Worm (Caenorhabditis elegans): ENCODE data around the gene cbp-1.

cbp-1 gene

DNA sequence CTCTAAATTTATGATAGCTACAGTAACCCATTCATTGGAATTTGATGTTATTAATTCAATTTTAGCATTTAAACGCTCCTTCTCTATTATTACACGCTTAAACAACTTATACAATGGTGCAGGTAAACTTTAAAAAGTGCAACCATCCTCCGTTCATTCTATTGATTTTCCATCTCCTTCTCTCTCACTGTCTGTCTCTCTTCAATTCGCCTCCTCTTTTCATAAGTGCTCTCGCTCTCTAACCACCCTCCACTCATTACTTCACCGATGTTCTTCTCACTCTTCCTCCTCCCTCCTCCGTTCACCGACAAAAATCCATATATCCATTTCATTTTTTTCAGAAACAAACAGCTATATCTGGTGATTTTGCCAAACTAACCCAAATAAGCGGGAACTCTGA, at the start of gene cbp-1:
Gene cbp-1 (plus strand): TSS at position 335 of the 400 bp plus-strand sequence.
- no peak for TF ChIP-seq unc-62 (GFP tag; optimal IDR thresholded peaks at IDR 0.05)

DNA sequence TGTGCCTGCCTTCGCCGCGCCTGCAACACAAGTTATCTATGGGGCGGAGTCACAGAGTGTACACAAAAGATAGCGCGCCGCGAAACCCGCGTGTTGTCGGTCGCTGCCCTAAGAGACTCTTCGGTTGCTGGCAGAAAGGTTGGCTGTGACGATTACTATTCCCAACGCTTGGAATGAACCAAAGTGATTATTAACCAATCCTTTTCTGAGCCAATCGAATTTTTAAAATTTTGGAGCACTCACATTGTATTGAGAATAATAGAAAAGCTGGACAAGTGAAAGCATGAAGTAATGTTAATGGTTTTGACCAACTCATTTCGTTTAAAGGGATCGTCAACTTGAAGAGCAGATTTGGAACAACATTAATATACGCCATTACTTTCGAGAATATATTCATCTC, 49.1 kb upstream of the cbp-1 start:
- no peak for TF ChIP-seq unc-62 (GFP tag; optimal IDR thresholded peaks at IDR 0.05)

DNA sequence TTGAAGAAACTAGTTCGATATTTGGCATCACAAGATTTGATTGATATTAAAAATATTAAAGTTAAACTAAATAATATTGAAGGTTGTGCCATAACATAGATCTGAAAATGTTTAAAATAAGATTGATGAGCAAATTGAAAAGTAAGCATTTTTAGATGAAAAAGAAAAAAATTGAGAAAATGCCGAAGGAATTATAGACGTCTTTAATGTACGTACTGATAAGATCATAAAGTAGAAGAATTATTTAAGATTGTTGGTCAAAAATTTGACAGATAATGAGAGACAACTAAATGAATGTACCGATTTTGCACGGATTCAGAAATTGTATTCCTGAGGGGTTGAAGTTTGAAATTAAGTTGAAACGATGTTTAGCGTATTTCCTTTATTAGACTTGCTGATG, 46.1 kb upstream of the cbp-1 start, which contains the start of gene ncx-7:
Gene ncx-7 (minus strand): TSS at position 101 of the 400 bp plus-strand sequence.
- no peak for TF ChIP-seq unc-62 (GFP tag; optimal IDR thresholded peaks at IDR 0.05)

DNA sequence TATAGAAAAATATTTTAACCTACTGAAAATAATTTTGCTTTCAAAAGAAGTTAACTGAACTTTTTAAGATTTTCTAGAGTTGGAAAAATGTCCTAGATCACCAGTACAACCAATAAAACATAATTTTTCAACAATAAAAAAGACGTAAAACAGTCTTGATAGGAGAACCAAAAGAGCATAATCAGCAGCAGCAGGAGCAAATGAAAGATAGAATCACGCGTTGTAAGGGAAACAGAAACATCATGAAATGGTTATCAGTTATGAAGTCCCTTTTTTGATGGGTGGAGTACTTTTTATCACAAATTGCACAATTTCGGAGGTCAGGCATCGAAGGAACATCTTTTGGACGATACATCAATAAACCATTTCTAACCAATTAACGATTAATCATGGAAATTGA, 44.3 kb upstream of the cbp-1 start:
- TF ChIP-seq unc-62 (GFP tag; optimal IDR thresholded peaks at IDR 0.05) = no peak

DNA sequence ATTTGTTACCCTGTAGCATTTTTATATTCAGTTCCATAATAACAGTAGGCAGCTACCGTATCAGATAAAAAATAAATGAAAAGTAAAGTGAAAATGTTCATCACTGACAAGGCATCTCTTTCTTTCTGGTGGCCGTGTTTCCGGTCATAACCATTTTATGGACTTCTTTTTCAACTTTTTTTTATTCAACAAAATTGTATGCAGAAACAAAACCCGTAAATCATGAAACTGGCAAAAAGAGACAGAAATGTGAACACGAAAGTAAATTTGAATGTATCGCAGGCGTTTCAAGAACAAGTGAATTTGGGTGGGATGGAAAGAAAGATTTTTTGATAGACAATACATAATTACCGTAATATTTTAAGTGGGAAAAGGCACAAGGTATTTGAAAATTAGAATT, 41.2 kb upstream of the cbp-1 start, which contains the start of gene clec-162:
Gene clec-162 (minus strand): TSS at position 101 of the 400 bp plus-strand sequence.
- TF ChIP-seq unc-62 (GFP tag; optimal IDR thresholded peaks at IDR 0.05) = no peak

DNA sequence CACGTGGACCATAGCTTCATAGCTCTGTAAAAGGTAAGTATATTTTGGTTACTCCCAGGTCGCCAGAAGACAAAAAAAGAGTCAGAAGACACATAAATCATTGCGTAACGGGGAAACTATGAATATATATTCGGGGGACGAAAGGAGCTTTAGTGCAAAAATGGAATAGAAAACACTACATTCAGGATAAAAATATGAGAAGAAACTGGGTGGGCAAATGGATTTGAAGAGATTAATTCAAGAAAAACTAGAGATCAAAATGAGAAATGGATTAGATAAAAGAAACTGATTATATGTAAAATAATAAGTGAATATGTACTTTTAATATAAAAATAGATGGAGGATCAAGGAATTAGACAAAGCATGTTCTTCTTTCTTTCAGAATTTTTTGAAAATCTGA, 38.9 kb upstream of the cbp-1 start, which contains the start of gene C07A9.12:
Gene C07A9.12 (minus strand): TSS at position 101 of the 400 bp plus-strand sequence.
- no peak for TF ChIP-seq unc-62 (GFP tag; optimal IDR thresholded peaks at IDR 0.05)

DNA sequence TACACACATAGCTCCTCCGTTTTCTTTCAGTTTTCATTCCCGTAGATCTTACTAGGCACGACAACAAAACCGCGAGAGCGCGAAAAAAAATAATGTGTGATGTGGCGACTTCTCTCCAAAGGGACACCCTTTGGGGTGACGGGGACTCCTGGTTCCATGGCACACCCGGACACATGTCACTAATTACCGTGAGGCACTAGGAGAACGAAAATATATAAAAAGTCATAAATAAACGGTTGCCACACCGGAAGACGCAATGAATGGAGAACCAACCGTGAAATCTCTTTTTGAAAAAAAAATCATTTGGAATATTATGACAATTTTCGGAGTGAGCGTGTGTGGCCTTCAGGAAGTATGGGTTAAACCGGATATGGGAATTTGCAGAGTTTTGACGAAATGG, 35.9 kb upstream of the cbp-1 start:
- no peak for TF ChIP-seq unc-62 (GFP tag; optimal IDR thresholded peaks at IDR 0.05)

DNA sequence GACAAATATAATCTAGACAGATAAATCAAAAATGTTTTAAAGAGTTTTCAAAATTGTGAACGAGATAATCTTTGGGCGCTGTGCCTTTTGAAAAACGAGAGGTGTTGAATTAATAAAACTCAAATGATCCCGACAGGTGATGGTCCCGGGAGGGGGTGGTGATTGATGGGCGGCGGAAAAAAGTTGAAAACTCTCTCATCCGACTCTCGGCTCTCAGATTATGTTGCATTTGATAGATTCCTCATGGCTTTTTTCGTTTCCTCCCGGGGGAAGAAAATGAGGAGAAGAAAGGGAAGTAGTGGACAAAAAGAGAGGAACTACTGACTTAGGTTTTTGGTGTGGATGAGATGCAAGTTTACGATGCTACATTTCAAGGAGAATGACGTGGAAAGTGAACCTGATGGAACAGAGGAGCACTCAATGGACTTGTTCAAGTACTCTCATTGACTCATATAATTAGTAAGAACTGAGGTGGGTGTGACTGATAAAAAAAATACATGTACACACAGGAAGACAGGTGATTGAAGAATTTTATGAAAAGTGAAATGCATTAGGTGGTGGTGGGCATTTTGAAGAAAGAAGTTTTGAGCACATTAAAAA, 34.9 kb upstream of the cbp-1 start:
- TF ChIP-seq unc-62 (GFP tag; optimal IDR thresholded peaks at IDR 0.05) = no peak

DNA sequence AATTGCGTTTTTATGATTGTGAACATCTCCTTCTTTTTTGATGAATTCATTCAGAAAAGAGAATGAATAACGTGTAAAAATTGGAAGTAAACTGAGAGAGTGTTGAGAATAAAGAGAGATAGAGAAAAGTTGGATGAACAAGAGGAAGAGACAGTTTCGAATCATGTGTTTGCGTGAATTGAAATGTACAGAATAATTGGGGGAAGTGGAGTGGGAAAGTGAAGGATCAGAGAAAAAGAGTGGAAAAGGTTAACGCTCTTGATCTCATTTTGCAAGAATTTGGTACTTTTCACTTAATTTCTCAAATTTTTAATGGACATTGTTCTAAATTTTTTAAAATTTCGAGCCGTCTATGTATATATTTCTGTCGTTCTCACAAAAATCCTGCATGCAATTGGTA, 33.0 kb upstream of the cbp-1 start:
- TF ChIP-seq unc-62 (GFP tag; optimal IDR thresholded peaks at IDR 0.05) = no peak

DNA sequence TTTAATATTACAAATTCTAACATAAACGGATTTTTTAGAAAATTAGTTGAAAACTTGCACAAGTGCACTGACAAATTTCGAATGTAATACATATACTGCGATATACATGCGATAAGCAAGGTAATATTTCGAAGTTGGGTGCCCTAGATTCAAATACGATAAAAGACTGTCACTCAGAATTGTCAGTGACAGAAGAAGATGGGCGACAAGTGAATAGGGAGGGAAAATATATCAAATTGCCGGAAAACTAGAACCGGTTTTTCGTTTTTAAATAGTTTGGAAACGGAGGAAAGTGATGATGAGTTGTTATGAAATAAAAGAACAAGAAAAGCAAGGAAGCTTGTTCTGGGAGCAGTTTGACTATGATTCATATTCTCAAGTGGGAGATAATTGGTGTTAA, 32.3 kb upstream of the cbp-1 start:
- no peak for TF ChIP-seq unc-62 (GFP tag; optimal IDR thresholded peaks at IDR 0.05)

DNA sequence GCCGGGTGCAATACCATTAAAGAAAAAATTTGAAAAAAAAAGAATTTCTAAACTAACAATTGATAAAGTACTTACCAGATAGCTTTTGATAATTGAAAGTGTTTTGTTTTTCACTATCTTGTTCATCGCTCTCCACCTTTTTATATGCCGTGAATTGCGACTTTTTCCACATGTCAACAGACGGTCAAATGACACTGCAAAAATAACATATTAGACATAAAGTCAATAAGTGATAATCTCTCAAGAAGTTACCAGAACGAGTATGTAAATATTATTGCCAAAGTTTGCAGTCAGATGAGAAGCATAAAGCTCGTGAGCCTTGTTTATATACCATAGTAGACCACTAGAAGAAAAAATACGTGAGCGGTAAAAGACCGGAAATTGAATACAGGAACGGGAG, 30.5 kb upstream of the cbp-1 start, which contains the start of gene dao-6:
Gene dao-6 (minus strand): TSS at position 345 of the 400 bp plus-strand sequence.
- no peak for TF ChIP-seq unc-62 (GFP tag; optimal IDR thresholded peaks at IDR 0.05)

DNA sequence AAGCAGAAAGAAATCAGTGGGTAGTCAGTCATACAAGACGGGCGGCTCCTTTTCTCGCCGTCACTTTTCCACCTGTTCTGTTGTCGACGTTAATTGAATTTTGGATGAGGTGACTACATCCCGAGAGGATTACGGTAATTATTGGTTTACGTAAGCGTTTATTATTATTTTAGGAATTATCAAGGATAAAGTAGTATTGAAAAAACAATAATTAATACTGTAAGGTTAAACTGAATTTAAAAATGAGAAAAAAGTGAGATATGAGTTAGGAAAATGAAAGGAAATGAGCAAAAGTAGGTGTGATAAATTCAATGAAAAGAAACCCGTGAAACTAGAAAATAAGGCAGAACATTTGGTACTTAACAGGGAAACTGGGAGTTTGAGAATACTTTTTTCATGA, 27.4 kb upstream of the cbp-1 start, which contains the start of gene hlh-4:
Gene hlh-4 (minus strand): TSS at position 101 of the 400 bp plus-strand sequence.
- TF ChIP-seq unc-62 (GFP tag; optimal IDR thresholded peaks at IDR 0.05) = no peak

DNA sequence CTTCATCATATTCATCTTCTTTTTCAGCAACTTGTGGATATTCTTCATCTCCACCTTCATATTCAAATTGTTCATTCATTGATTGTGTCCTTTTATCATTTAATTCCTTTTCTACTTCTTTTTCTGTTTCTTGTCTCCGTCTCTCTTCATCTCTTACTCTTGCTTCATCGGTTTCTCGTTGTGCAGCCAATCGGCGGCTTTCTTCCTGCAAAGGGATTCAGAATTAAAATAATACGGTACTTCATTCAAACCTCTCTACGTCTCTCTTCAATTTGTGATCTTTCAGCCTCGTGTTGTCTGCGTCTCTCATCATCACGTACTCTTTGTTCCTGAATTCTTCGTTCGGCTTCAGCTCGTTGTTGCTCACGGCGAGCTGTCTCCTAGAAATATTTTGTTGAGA, 25.6 kb upstream of the cbp-1 start:
- TF ChIP-seq unc-62 (GFP tag; optimal IDR thresholded peaks at IDR 0.05) = no peak

DNA sequence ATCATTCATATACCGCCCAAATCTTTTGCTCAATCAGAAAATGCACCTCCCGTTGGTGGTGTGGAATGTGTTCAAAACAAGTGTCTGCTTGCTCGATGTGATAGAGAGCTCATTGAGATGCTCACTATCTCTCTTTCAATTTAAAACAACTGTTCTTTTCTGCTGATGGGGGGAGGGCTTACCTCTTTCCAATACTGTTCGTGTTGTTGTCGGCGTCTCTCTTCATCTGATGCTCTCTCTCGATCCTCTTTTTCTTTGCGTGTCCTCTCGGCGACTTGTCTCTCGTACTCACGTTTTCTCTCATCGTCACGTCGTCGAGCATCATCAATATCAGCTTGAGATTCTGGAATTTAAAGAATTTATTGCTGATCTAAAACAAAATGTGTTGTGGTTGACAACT, 24.3 kb upstream of the cbp-1 start:
- no peak for TF ChIP-seq unc-62 (GFP tag; optimal IDR thresholded peaks at IDR 0.05)

DNA sequence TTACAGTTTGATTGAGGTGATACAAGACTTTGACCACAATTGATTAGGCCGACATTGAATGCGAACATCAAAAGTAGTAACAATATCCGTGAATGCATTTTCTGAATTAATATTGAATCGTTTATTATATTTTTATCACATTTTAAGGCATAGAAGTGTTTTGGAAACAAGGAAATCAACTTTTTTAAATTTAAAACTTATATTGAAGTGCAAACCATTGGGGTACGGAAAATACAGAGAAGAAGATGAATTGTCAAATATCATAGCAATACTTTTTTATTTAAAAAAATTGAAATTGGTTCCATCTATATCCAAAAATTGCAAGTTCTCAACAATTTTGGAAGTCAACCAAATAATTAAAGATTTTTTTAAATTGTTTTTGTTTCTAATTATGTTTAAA, 23.1 kb upstream of the cbp-1 start, which contains the start of gene T05G5.1:
Gene T05G5.1 (minus strand): TSS at position 101 of the 400 bp plus-strand sequence.
- TF ChIP-seq unc-62 (GFP tag; optimal IDR thresholded peaks at IDR 0.05) = no peak

DNA sequence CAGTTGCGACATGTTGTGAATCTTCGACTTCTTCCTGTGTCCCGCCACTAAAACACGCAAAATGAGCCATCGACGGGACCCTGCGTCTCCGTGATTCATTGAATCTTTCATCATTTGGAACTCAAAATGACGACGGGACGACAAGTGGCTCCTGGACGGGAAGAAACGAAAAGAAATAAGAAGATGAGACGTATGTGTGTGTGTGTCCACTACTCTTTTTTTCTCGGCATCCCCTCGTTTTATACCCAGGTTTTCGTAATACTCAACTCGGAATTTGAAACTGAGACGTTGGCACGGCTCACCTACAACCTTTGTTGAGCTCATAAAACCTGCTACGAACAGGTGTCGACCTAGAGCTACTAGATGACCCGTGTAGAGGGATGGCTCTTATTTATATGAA, 21.8 kb upstream of the cbp-1 start:
- TF ChIP-seq unc-62 (GFP tag; optimal IDR thresholded peaks at IDR 0.05) = no peak

DNA sequence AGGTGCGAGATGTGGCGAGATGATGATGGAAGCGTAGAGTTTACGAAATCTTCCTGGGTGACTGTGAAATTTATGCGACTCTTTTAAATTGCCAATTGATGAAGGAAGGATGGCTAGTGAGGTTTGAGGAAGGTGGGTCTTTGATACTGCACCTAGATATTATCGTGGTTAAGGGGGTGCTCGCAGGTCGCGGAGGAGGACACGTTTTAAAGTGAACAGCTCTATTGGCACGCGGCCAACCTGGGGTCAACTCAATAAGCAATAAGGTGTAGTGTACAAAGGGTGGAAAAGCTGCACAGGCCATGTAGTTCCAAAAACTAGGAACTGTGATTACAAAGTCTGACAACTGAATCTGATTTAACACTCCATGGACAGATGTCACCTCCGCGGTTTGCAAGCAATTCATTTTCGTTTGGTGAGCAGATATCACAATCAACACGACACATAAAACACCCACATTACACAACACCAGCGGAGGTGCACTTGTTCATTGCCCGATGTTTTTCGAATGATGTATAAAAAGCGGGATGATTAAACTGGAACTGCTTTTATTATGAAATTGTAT, 20.9 kb upstream of the cbp-1 start:
- no peak for TF ChIP-seq unc-62 (GFP tag; optimal IDR thresholded peaks at IDR 0.05)
